Worm (Caenorhabditis elegans) whole organism, L4 larva: Measurements from ENCODE around the gene nhx-5.

ENCODE experiments used
- D1046.2 ChIP-seq: fragments of 200-800 bp; sonication (Bioruptor generic); IDR thresholded peaks from 2 replicates; pipeline ENCODE4 v1.3.6; 2022; ENCODE audit warnings: missing genetic modification characterization, missing compliant biosample characterization
- F37D6.2 ChIP-seq: sonication (generic microtip); optimal IDR thresholded peaks from 2 replicates; lab custom pipeline; 2016; ENCODE audit warnings: mild to moderate bottlenecking, missing genetic modification characterization, missing compliant biosample characterization
- T26A8.4 ChIP-seq: fragments of 200-800 bp; sonication (Bioruptor generic); IDR thresholded peaks from 2 replicates; pipeline ENCODE4 v1.3.6; 2022; ENCODE audit warnings: missing genetic modification characterization, missing compliant biosample characterization
- Y105C5A.15 ChIP-seq: fragments of 200-800 bp; sonication (Bioruptor generic); IDR thresholded peaks from 2 replicates; pipeline ENCODE4 v1.3.6; 2022; ENCODE audit warnings: missing genetic modification characterization, missing compliant biosample characterization
- attf-4 ChIP-seq: sonication (generic microtip); optimal IDR thresholded peaks from 3 replicates; lab custom pipeline; 2017; ENCODE audit warnings: missing biosample characterization, missing genetic modification characterization
- ceh-28 ChIP-seq: fragments of 150-350 bp; optimal IDR thresholded peaks from 2 replicates; lab custom pipeline; 2014; ENCODE audit warnings: missing biosample characterization, missing genetic modification reagents, missing genetic modification characterization
- ceh-44 ChIP-seq: fragments of 200-800 bp; sonication (Bioruptor generic); IDR thresholded peaks from 2 replicates; pipeline ENCODE4 v1.3.6; 2022; ENCODE audit warnings: missing genetic modification reagents, missing genetic modification characterization, missing compliant biosample characterization
- ces-1 ChIP-seq: fragments of 150-350 bp; sonication (generic microtip); optimal IDR thresholded peaks from 4 replicates; lab custom pipeline; 2014; ENCODE audit warnings: missing biosample characterization, missing genetic modification reagents, missing genetic modification characterization
- daf-16 ChIP-seq, 3 experiments: sonication (generic microtip); optimal IDR thresholded peaks; 2 replicates each; lab custom pipeline; 2016 to 2017; ENCODE audit warnings: missing genetic modification characterization in 3 of 3, missing genetic modification reagents in 3 of 3, mild to moderate bottlenecking in 2 of 3, missing compliant biosample characterization in 2 of 3, missing biosample characterization in 1 of 3, moderate library complexity in 1 of 3
- daf-19 ChIP-seq: fragments of 200-800 bp; sonication (Bioruptor generic); conservative IDR thresholded peaks from 2 replicates; pipeline ENCODE4 v1.3.6; 2022; ENCODE audit warnings: missing genetic modification characterization, missing compliant biosample characterization
- dmd-6 ChIP-seq: fragments of 200-800 bp; sonication (Bioruptor generic); IDR thresholded peaks from 2 replicates; pipeline ENCODE4 v1.3.6; 2022; ENCODE audit warnings: missing genetic modification reagents, missing genetic modification characterization, missing compliant biosample characterization
- dmd-9 ChIP-seq: fragments of 200-800 bp; sonication (Bioruptor generic); IDR thresholded peaks from 2 replicates; pipeline ENCODE4 v1.3.6; 2022; ENCODE audit warnings: missing genetic modification reagents, missing genetic modification characterization, missing compliant biosample characterization
- dpl-1 ChIP-seq: fragments of 150-350 bp; optimal IDR thresholded peaks from 2 replicates; lab custom pipeline; 2014; ENCODE audit warnings: missing biosample characterization, missing genetic modification reagents, missing genetic modification characterization
- dve-1 ChIP-seq: sonication (generic microtip); optimal IDR thresholded peaks from 2 replicates; lab custom pipeline; 2017; ENCODE audit warnings: antibody characterized with exemption, mild to moderate bottlenecking, missing genetic modification characterization, missing compliant biosample characterization; ENCODE audit not compliant: insufficient read depth
- egl-27 ChIP-seq: sonication (generic microtip); optimal IDR thresholded peaks from 3 replicates; lab custom pipeline; 2017; ENCODE audit warnings: missing biosample characterization, missing genetic modification reagents, missing genetic modification characterization
- gei-8 ChIP-seq: fragments of 200-800 bp; sonication (Bioruptor generic); optimal IDR thresholded peaks from 2 replicates; lab custom pipeline; 2018; ENCODE audit warnings: mild to moderate bottlenecking, missing genetic modification characterization, missing compliant biosample characterization
- hif-1 ChIP-seq, 2 experiments: sonication (generic microtip); optimal IDR thresholded peaks; 2 replicates each; lab custom pipeline; 2016 to 2017; ENCODE audit warnings: missing compliant biosample characterization in 2 of 2, missing genetic modification characterization in 2 of 2, missing genetic modification reagents in 2 of 2, missing genotype in 2 of 2, mild to moderate bottlenecking in 1 of 2
- hlh-11 ChIP-seq: fragments of 200-800 bp; sonication (Bioruptor generic); optimal IDR thresholded peaks from 2 replicates; lab custom pipeline; 2018; ENCODE audit warnings: mild to moderate bottlenecking, missing genetic modification characterization, missing compliant biosample characterization
- hmg-1.1 ChIP-seq: fragments of 200-800 bp; sonication (Bioruptor generic); IDR thresholded peaks from 2 replicates; pipeline ENCODE4 v1.3.6; 2022; ENCODE audit warnings: missing genetic modification reagents, missing genetic modification characterization, missing compliant biosample characterization
- jun-1 ChIP-seq: fragments of 150-350 bp; optimal IDR thresholded peaks from 2 replicates; lab custom pipeline; 2014; ENCODE audit warnings: missing biosample characterization, missing genetic modification reagents, missing genetic modification characterization
- madf-9 ChIP-seq: fragments of 200-800 bp; sonication (Bioruptor generic); conservative IDR thresholded peaks from 2 replicates; pipeline ENCODE4 v1.3.6; 2022; ENCODE audit warnings: missing genetic modification reagents, missing genetic modification characterization, missing compliant biosample characterization
- mdl-1 ChIP-seq, 2 experiments: fragments of 150-350 bp in 1 of 2; sonication (generic microtip) in 1 of 2; optimal IDR thresholded peaks; 2 replicates each; lab custom pipeline; 2014 to 2017; ENCODE audit warnings: missing biosample characterization in 2 of 2, missing genetic modification characterization in 2 of 2
- mes-2 ChIP-seq: sonication (generic microtip); optimal IDR thresholded peaks from 2 replicates; lab custom pipeline; 2016; ENCODE audit warnings: missing genotype, mild to moderate bottlenecking, missing genetic modification characterization, missing compliant biosample characterization; ENCODE audit not compliant: poor library complexity, severe bottlenecking
- mxl-2 ChIP-seq: fragments of 200-800 bp; sonication (Bioruptor generic); conservative IDR thresholded peaks from 2 replicates; pipeline ENCODE4 v1.3.6; 2022; ENCODE audit warnings: missing genetic modification reagents, missing genetic modification characterization, missing compliant biosample characterization
- nhr-11 ChIP-seq: fragments of 150-350 bp; optimal IDR thresholded peaks from 2 replicates; lab custom pipeline; 2014; ENCODE audit warnings: missing biosample characterization, missing genetic modification characterization
- nhr-111 ChIP-seq: fragments of 200-800 bp; sonication (Bioruptor generic); optimal IDR thresholded peaks from 2 replicates; lab custom pipeline; 2018; ENCODE audit warnings: mild to moderate bottlenecking, missing genetic modification characterization, missing compliant biosample characterization
- nhr-28 ChIP-seq: fragments of 150-350 bp; optimal IDR thresholded peaks from 2 replicates; lab custom pipeline; 2014; ENCODE audit warnings: missing biosample characterization, missing genetic modification characterization
- nhr-41 ChIP-seq: fragments of 200-800 bp; sonication (Bioruptor generic); IDR thresholded peaks from 2 replicates; pipeline ENCODE4 v1.3.6; 2022; ENCODE audit warnings: missing genetic modification reagents, missing genetic modification characterization, missing compliant biosample characterization
- pha-4 ChIP-seq, 2 experiments: fragments of 150-350 bp in 1 of 2; fragments of 200-800 bp in 1 of 2; sonication (Bioruptor generic) in 1 of 2; IDR thresholded peaks in 1 of 2; optimal IDR thresholded peaks in 1 of 2; 2 replicates each; pipeline versions ENCODE4 v1.3.6 to Lab custom; 2014 to 2022; ENCODE audit warnings: missing genetic modification characterization in 2 of 2, missing genetic modification reagents in 2 of 2, missing biosample characterization in 1 of 2, missing compliant biosample characterization in 1 of 2
- php-3 ChIP-seq: fragments of 200-800 bp; sonication (Bioruptor generic); IDR thresholded peaks from 2 replicates; pipeline ENCODE4 v1.3.6; 2022; ENCODE audit warnings: missing genetic modification reagents, missing genetic modification characterization, missing compliant biosample characterization
- pqm-1 ChIP-seq: sonication (generic microtip); optimal IDR thresholded peaks from 2 replicates; lab custom pipeline; 2017; ENCODE audit warnings: missing biosample characterization, missing genetic modification characterization
- saeg-2 ChIP-seq: fragments of 200-800 bp; sonication (Bioruptor generic); IDR thresholded peaks from 2 replicates; pipeline ENCODE4 v1.3.6; 2022; ENCODE audit warnings: missing genetic modification reagents, missing genetic modification characterization, missing compliant biosample characterization
- sdz-12 ChIP-seq: fragments of 200-800 bp; sonication (Bioruptor generic); optimal IDR thresholded peaks from 2 replicates; lab custom pipeline; 2018; ENCODE audit warnings: mild to moderate bottlenecking, missing genetic modification characterization, missing compliant biosample characterization
- spr-1 ChIP-seq: sonication (generic microtip); optimal IDR thresholded peaks from 2 replicates; lab custom pipeline; 2016; ENCODE audit warnings: mild to moderate bottlenecking, missing genetic modification characterization, missing compliant biosample characterization
- spr-3 ChIP-seq: fragments of 200-800 bp; sonication (Bioruptor generic); optimal IDR thresholded peaks from 2 replicates; lab custom pipeline; 2018; ENCODE audit warnings: mild to moderate bottlenecking, missing genetic modification characterization, missing compliant biosample characterization
- unc-39 ChIP-seq: sonication (generic microtip); optimal IDR thresholded peaks from 2 replicates; lab custom pipeline; 2017; ENCODE audit warnings: missing biosample characterization, missing genetic modification characterization
- unc-62 ChIP-seq, 3 experiments: fragments of 150-350 bp in 1 of 3; sonication (generic microtip); optimal IDR thresholded peaks in 2 of 3; peaks in 1 of 3; 1 replicate in 1 of 3; 2 replicates in 2 of 3; lab custom pipeline; 2014 to 2017; ENCODE audit warnings: missing biosample characterization in 3 of 3, missing genetic modification characterization in 3 of 3, missing genetic modification reagents in 3 of 3, missing genotype in 1 of 3
- vab-7 ChIP-seq: fragments of 200-800 bp; sonication (Bioruptor generic); IDR thresholded peaks from 2 replicates; pipeline ENCODE4 v1.3.6; 2022; ENCODE audit warnings: missing genetic modification reagents, missing genetic modification characterization, missing compliant biosample characterization
- zfp-3 ChIP-seq: fragments of 200-800 bp; sonication (Bioruptor generic); conservative IDR thresholded peaks from 2 replicates; pipeline ENCODE4 v1.3.6; 2022; ENCODE audit warnings: missing genetic modification reagents, missing genetic modification characterization, missing compliant biosample characterization
- zip-2 ChIP-seq: fragments of 150-350 bp; optimal IDR thresholded peaks from 2 replicates; lab custom pipeline; 2014; ENCODE audit warnings: missing biosample characterization, missing genetic modification characterization

nhx-5 gene

ce11 chrX:10604386-10604785 is 27.6 kb downstream of the nhx-5 start, which contains the start of gene flp-19 (continued):
- no peak for TF ChIP-seq F37D6.2 (tag; lab: Kevin White, UChicago)
- TF ChIP-seq zfp-3 (GFP tag; lab: Robert Waterston, UW) = no peak

- TF ChIP-seq unc-62 (GFP tag; optimal IDR thresholded peaks at IDR 0.05 in 1 of 2; lab: Kevin White, UChicago) (peak in 1 of 2 experiments; percentile 92), unc-62 (tag; optimal IDR thresholded peaks at IDR 0.05; lab: Kevin White, UChicago) (no peak), mxl-2 (no peak)
- TF ChIP-seq, all 104 proteins: peak for 1
These were observed 33.1 kb downstream of the nhx-5 start for ce11 chrX:10609878-10610277.

ce11 chrX:10612355-10612754 is 35.6 kb downstream of the nhx-5 start:
- TF ChIP-seq mdl-1 (tag; optimal IDR thresholded peaks at IDR 0.05; lab: Kevin White, UChicago) = no peak
- peak in 1 of 2 experiments; percentile 61 for TF ChIP-seq unc-62 (GFP tag; optimal IDR thresholded peaks at IDR 0.05 in 1 of 2; lab: Kevin White, UChicago)
- no peak for TF ChIP-seq unc-62 (tag; optimal IDR thresholded peaks at IDR 0.05; lab: Kevin White, UChicago)
- no peak for TF ChIP-seq zfp-3 (GFP tag; lab: Robert Waterston, UW)
- TF ChIP-seq vab-7 (GFP tag; lab: Robert Waterston, UW) = no peak
- TF ChIP-seq nhr-41 = no peak

- TF ChIP-seq pha-4 (GFP tag; IDR thresholded peaks at IDR 0.05; lab: Robert Waterston, UW) (no peak), pha-4 (tag; optimal IDR thresholded peaks at IDR 0.05; lab: Kevin White, UChicago) (peak; percentile 45), mes-2 (tag; lab: Kevin White, UChicago) (peak; percentile 27), T26A8.4 (GFP tag; lab: Robert Waterston, UW) (no peak), hlh-11 (peak; percentile 14)
- TF ChIP-seq, all 104 proteins: peak for 3
These were observed 39.3 kb downstream of the nhx-5 start for ce11 chrX:10616041-10616440.

- TF ChIP-seq gei-8 (GFP tag; lab: Kevin White, UChicago) (no peak), nhr-111 (GFP tag; lab: Kevin White, UChicago) (no peak), daf-16 (GFP tag; optimal IDR thresholded peaks at IDR 0.05; lab: Kevin White, UChicago) (no peak), daf-16 (tag; optimal IDR thresholded peaks at IDR 0.05; lab: Kevin White, UChicago) (peak; percentile 20), ces-1 (GFP tag; lab: Kevin White, UChicago) (no peak), Y105C5A.15 (GFP tag; lab: Robert Waterston, UW) (no peak), saeg-2 (no peak), ceh-44 (GFP tag; lab: Robert Waterston, UW) (no peak), nhr-11 (tag; lab: Kevin White, UChicago) (no peak), nhr-28 (tag; lab: Kevin White, UChicago) (peak; percentile 40), hmg-1.1 (GFP tag; lab: Robert Waterston, UW) (no peak), zip-2 (tag; lab: Kevin White, UChicago) (no peak), madf-9 (GFP tag; lab: Robert Waterston, UW) (no peak), mdl-1 (tag; optimal IDR thresholded peaks at IDR 0.05; lab: Kevin White, UChicago) (no peak), dmd-9 (GFP tag; lab: Robert Waterston, UW) (no peak), sdz-12 (GFP tag; lab: Kevin White, UChicago) (no peak), dmd-6 (GFP tag; lab: Robert Waterston, UW) (peak; percentile 36; the same call in 1 of the 2 replicates), mxl-2 (no peak), hif-1 (tag; optimal IDR thresholded peaks at IDR 0.05; lab: Kevin White, UChicago) (no peak), mes-2 (tag; lab: Kevin White, UChicago) (no peak), php-3 (GFP tag; lab: Robert Waterston, UW) (peak; percentile 59; the same call in 1 of the 2 replicates), hlh-11 (peak; percentile 33), pqm-1 (tag; lab: Kevin White, UChicago) (peak; percentile 71), spr-1 (tag; lab: Kevin White, UChicago) (no peak), attf-4 (tag; lab: Kevin White, UChicago) (no peak), dve-1 (tag; lab: Kevin White, UChicago) (peak; percentile 0), unc-39 (tag; lab: Kevin White, UChicago) (no peak), egl-27 (no peak), jun-1 (tag; lab: Kevin White, UChicago) (no peak), spr-3 (GFP tag; lab: Kevin White, UChicago) (no peak), zfp-3 (GFP tag; lab: Robert Waterston, UW) (no peak), dpl-1 (no peak), daf-19 (GFP tag; lab: Robert Waterston, UW) (no peak), ceh-28 (tag; lab: Kevin White, UChicago) (no peak), D1046.2 (GFP tag; lab: Robert Waterston, UW) (no peak)
These were observed 41.1 kb downstream of the nhx-5 start for ce11 chrX:10617815-10618214.
